Fruit fly (Drosophila melanogaster): ENCODE measurements around the gene CG33310.

Gene CG33310

dm6 chr2L:15056359-15057220, 29.9 kb downstream of the CG33310 start (continued):
- TF ChIP-seq dmrt99B (tag; optimal IDR thresholded peaks at IDR 0.05) (peak; percentile 86), sens-2 (GFP tag; IDR thresholded peaks at IDR 0.05) (no peak), hth (optimal IDR thresholded peaks at IDR 0.05) (no peak), ase (GFP tag; IDR thresholded peaks at IDR 0.05) (peak; percentile 77; the same call in 1 of the 3 replicates), ara (GFP tag; IDR thresholded peaks at IDR 0.05) (peak; percentile 67), CG17359 (tag; optimal IDR thresholded peaks at IDR 0.05) (peak; percentile 78), CG14860 (GFP tag; IDR thresholded peaks at IDR 0.05; ENCODE audit: partially characterized antibody) (no peak), esg (GFP tag; conservative IDR thresholded peaks at IDR 0.05) (peak; percentile 65), Oli (tag; optimal IDR thresholded peaks at IDR 0.05) (peak; percentile 74), CG16863 (GFP tag; optimal IDR thresholded peaks at IDR 0.05) (peak; percentile 19), NFAT (GFP tag; IDR thresholded peaks at IDR 0.05) (no peak), dysf (GFP tag; IDR thresholded peaks at IDR 0.05) (peak; percentile 78; the same call in 2 of the 3 replicates), CG12744 (GFP tag; optimal IDR thresholded peaks at IDR 0.05) (no peak), CG10979 (tag; optimal IDR thresholded peaks at IDR 0.05) (peak; percentile 89), CG16813 (GFP tag; IDR thresholded peaks at IDR 0.05; ENCODE audit: partially characterized antibody) (no peak), CG7928 (GFP tag; optimal IDR thresholded peaks at IDR 0.05) (no peak), gcm2 (GFP tag; optimal IDR thresholded peaks at IDR 0.05) (peak; percentile 22), z (GFP tag; IDR thresholded peaks at IDR 0.05) (no peak), CG10274 (GFP tag; optimal IDR thresholded peaks at IDR 0.05) (peak; percentile 43), YL-1 (GFP tag; optimal IDR thresholded peaks at IDR 0.05) (no peak), Hmx (GFP tag; optimal IDR thresholded peaks at IDR 0.05) (no peak), tx (GFP tag; optimal IDR thresholded peaks at IDR 0.05) (peak; percentile 3), jigr1 (GFP tag; IDR thresholded peaks at IDR 0.05) (0 out of 3 replicates have a peak, but pooled peaks have one; percentile 29), Dfd (GFP tag; optimal IDR thresholded peaks at IDR 0.05) (no peak), CG10543 (GFP tag; optimal IDR thresholded peaks at IDR 0.05) (peak; percentile 10), Vsx1 (GFP tag; optimal IDR thresholded peaks at IDR 0.05) (peak; percentile 24), CG7839 (tag; optimal IDR thresholded peaks at IDR 0.05) (peak; percentile 89), CG15073 (GFP tag; optimal IDR thresholded peaks at IDR 0.05) (no peak), sc (optimal IDR thresholded peaks at IDR 0.05) (no peak), sc (GFP tag; optimal IDR thresholded peaks at IDR 0.05) (peak; percentile 62), CG33213 (GFP tag; optimal IDR thresholded peaks at IDR 0.05) (no peak), tll (GFP tag; optimal IDR thresholded peaks at IDR 0.05) (peak in 1 of 2 experiments; percentile 18), sna (GFP tag; IDR thresholded peaks at IDR 0.05; ENCODE audit: partially characterized antibody) (no peak), CG9932 (GFP tag; IDR thresholded peaks at IDR 0.05) (peak; percentile 51), CG2712 (tag; optimal IDR thresholded peaks at IDR 0.05) (peak; percentile 89), pnt (GFP tag; optimal IDR thresholded peaks at IDR 0.05) (no peak), gce (GFP tag; IDR thresholded peaks at IDR 0.05) (0 out of 3 replicates have a peak, but pooled peaks have one; percentile 29), CG11723 (GFP tag; optimal IDR thresholded peaks at IDR 0.05) (peak; percentile 68), Nf-YA (GFP tag; IDR thresholded peaks at IDR 0.05) (no peak), klu (GFP tag; IDR thresholded peaks at IDR 0.05) (peak; percentile 64; the same call in 1 of the 2 replicates), org-1 (GFP tag; optimal IDR thresholded peaks at IDR 0.05) (peak; percentile 67), slbo (GFP tag; IDR thresholded peaks at IDR 0.05) (peak; percentile 61), NfI (GFP tag; optimal IDR thresholded peaks at IDR 0.05) (peak; percentile 34), CG2129 (GFP tag; IDR thresholded peaks at IDR 0.05; ENCODE audit: partially characterized antibody) (no peak), Lpt (GFP tag; optimal IDR thresholded peaks at IDR 0.05) (no peak), CG3847 (GFP tag; IDR thresholded peaks at IDR 0.05) (peak; percentile 51; the same call in 1 of the 2 replicates), ssp (GFP tag; IDR thresholded peaks at IDR 0.05) (peak; percentile 74), amos (GFP tag; IDR thresholded peaks at IDR 0.05; ENCODE audit: partially characterized antibody) (no peak), Dek (tag; optimal IDR thresholded peaks at IDR 0.05) (peak; percentile 41)
